Fruit fly (Drosophila melanogaster) whole organism, prepupa: ENCODE data around the gene Gmd.

Experiments used
- Blimp-1 ChIP-seq: fragments of 200-800 bp; sonication (Bioruptor generic); optimal IDR thresholded peaks from 3 replicates; lab custom pipeline; 2017; ENCODE audit warnings: missing biosample characterization, missing genetic modification characterization, mild to moderate bottlenecking, moderate library complexity, missing genetic modification reagents
- CG10669 ChIP-seq: fragments of 200-800 bp; sonication (Bioruptor generic); optimal IDR thresholded peaks from 3 replicates; lab custom pipeline; 2018; ENCODE audit warnings: missing biosample characterization, mild to moderate bottlenecking, missing genetic modification characterization, moderate library complexity
- CG11294 ChIP-seq: fragments of 200-800 bp; sonication (Bioruptor generic); IDR thresholded peaks from 2 replicates; pipeline ENCODE4 v1.3.6; 2022; ENCODE audit warnings: missing biosample characterization, missing genetic modification characterization
- CG16779 ChIP-seq: fragments of 200-800 bp; sonication (Bioruptor generic); optimal IDR thresholded peaks from 3 replicates; lab custom pipeline; 2017; ENCODE audit warnings: missing biosample characterization, mild to moderate bottlenecking, missing genetic modification characterization
- CG3032 ChIP-seq: fragments of 200-800 bp; optimal IDR thresholded peaks from 2 replicates; lab custom pipeline; 2019; ENCODE audit warnings: missing biosample characterization, mild to moderate bottlenecking, missing genetic modification characterization, moderate library complexity
- CG31627 ChIP-seq: fragments of 200-800 bp; sonication (Bioruptor generic); optimal IDR thresholded peaks from 3 replicates; lab custom pipeline; 2016; ENCODE audit warnings: missing biosample characterization, missing genetic modification characterization
- CG32006 ChIP-seq: fragments of 200-800 bp; sonication (Bioruptor generic); optimal IDR thresholded peaks from 3 replicates; lab custom pipeline; 2017; ENCODE audit warnings: missing biosample characterization, mild to moderate bottlenecking, missing genetic modification characterization
- CG34406 ChIP-seq: fragments of 200-800 bp; sonication (Bioruptor generic); optimal IDR thresholded peaks from 3 replicates; lab custom pipeline; 2016; ENCODE audit warnings: missing biosample characterization, missing genetic modification characterization
- CG4318 ChIP-seq: fragments of 200-800 bp; sonication (Bioruptor generic); optimal IDR thresholded peaks from 3 replicates; lab custom pipeline; 2017; ENCODE audit warnings: missing biosample characterization, mild to moderate bottlenecking, missing genetic modification characterization
- CG6163 ChIP-seq: fragments of 200-800 bp; sonication (Bioruptor generic); IDR thresholded peaks from 3 replicates; pipeline ENCODE4 v1.3.6; 2022; ENCODE audit warnings: missing biosample characterization, missing genetic modification characterization
- CG6276 ChIP-seq: fragments of 200-800 bp; sonication (Bioruptor generic); optimal IDR thresholded peaks from 2 replicates; lab custom pipeline; 2017; ENCODE audit warnings: missing biosample characterization, mild to moderate bottlenecking, missing genetic modification characterization
- CG6792 ChIP-seq: fragments of 200-800 bp; sonication (Bioruptor generic); optimal IDR thresholded peaks from 3 replicates; lab custom pipeline; 2016; ENCODE audit warnings: missing biosample characterization, missing genetic modification characterization
- CG6854 ChIP-seq: fragments of 200-800 bp; sonication (Bioruptor generic); optimal IDR thresholded peaks from 2 replicates; lab custom pipeline; 2017; ENCODE audit warnings: missing biosample characterization, mild to moderate bottlenecking, missing genetic modification characterization
- CG7368 ChIP-seq: fragments of 200-800 bp; sonication (Bioruptor generic); optimal IDR thresholded peaks from 3 replicates; lab custom pipeline; 2016; ENCODE audit warnings: missing biosample characterization, missing genetic modification characterization
- CG8119 ChIP-seq: fragments of 200-800 bp; sonication (Bioruptor generic); IDR thresholded peaks from 3 replicates; pipeline ENCODE4 v1.3.6; 2022; ENCODE audit warnings: missing biosample characterization, missing genetic modification characterization
- CG8319 ChIP-seq: fragments of 200-800 bp; sonication (Bioruptor generic); optimal IDR thresholded peaks from 3 replicates; lab custom pipeline; 2016; ENCODE audit warnings: missing biosample characterization, missing genetic modification characterization
- CG8632 ChIP-seq: fragments of 200-800 bp; sonication (Bioruptor generic); optimal IDR thresholded peaks from 3 replicates; lab custom pipeline; 2016; ENCODE audit warnings: missing biosample characterization, missing genetic modification characterization
- CG9139 ChIP-seq: fragments of 200-800 bp; sonication (Bioruptor generic); optimal IDR thresholded peaks from 3 replicates; lab custom pipeline; 2017; ENCODE audit warnings: missing biosample characterization, mild to moderate bottlenecking, missing genetic modification characterization
- Eip75B ChIP-seq: fragments of 200-800 bp; sonication (Bioruptor generic); optimal IDR thresholded peaks from 3 replicates; lab custom pipeline; 2016; ENCODE audit warnings: missing biosample characterization, missing genetic modification characterization
- Eip78C ChIP-seq: fragments of 200-800 bp; sonication (Bioruptor generic); peaks from one replicate; lab custom pipeline; 2016; ENCODE audit warnings: missing biosample characterization, missing genetic modification characterization
- Ets96B ChIP-seq: fragments of 200-800 bp; optimal IDR thresholded peaks from 2 replicates; lab custom pipeline; 2019; ENCODE audit warnings: missing biosample characterization, mild to moderate bottlenecking, missing genetic modification characterization, moderate library complexity
- Hr38 ChIP-seq: sonication (Bioruptor generic); optimal IDR thresholded peaks from 2 replicates; lab custom pipeline; 2016; ENCODE audit warnings: missing biosample characterization, missing genetic modification characterization
- Hr39 ChIP-seq: fragments of 200-800 bp; sonication (Bioruptor generic); optimal IDR thresholded peaks from 2 replicates; lab custom pipeline; 2016; ENCODE audit warnings: missing biosample characterization, missing genetic modification characterization
- Hr4 ChIP-seq: fragments of 200-800 bp; sonication (Bioruptor generic); optimal IDR thresholded peaks from 3 replicates; lab custom pipeline; 2016; ENCODE audit warnings: missing biosample characterization, missing genetic modification characterization
- Lpt ChIP-seq: fragments of 200-800 bp; sonication (Bioruptor generic); optimal IDR thresholded peaks from 3 replicates; lab custom pipeline; 2016; ENCODE audit warnings: missing biosample characterization, missing genetic modification characterization
- Met ChIP-seq: fragments of 200-800 bp; sonication (Bioruptor generic); optimal IDR thresholded peaks from 3 replicates; lab custom pipeline; 2016; ENCODE audit warnings: missing biosample characterization, missing genetic modification characterization
- Smox ChIP-seq: fragments of 200-800 bp; sonication (Bioruptor generic); optimal IDR thresholded peaks from 3 replicates; lab custom pipeline; 2016; ENCODE audit warnings: missing biosample characterization, missing genetic modification characterization
- Sox15 ChIP-seq: fragments of 200-800 bp; sonication (Bioruptor generic); optimal IDR thresholded peaks from 3 replicates; lab custom pipeline; 2016; ENCODE audit warnings: missing biosample characterization, missing genetic modification characterization
- achi ChIP-seq: fragments of 200-800 bp; sonication (Bioruptor generic); optimal IDR thresholded peaks from 3 replicates; lab custom pipeline; 2016; ENCODE audit warnings: missing biosample characterization, missing genetic modification characterization
- cyc ChIP-seq: fragments of 200-800 bp; sonication (Bioruptor generic); optimal IDR thresholded peaks from 3 replicates; lab custom pipeline; 2016; ENCODE audit warnings: missing biosample characterization, missing genetic modification characterization
- dsx ChIP-seq: fragments of 200-800 bp; optimal IDR thresholded peaks from 3 replicates; lab custom pipeline; 2019; ENCODE audit warnings: missing biosample characterization, mild to moderate bottlenecking, missing genetic modification characterization, moderate library complexity; ENCODE audit not compliant: poor library complexity, severe bottlenecking
- eg ChIP-seq: fragments of 200-800 bp; sonication (Bioruptor generic); IDR thresholded peaks from 3 replicates; pipeline ENCODE4 v1.3.6; 2022; ENCODE audit warnings: missing biosample characterization, missing genetic modification characterization
- fd85E ChIP-seq: fragments of 200-800 bp; sonication (Bioruptor generic); optimal IDR thresholded peaks from 3 replicates; lab custom pipeline; 2016; ENCODE audit warnings: missing biosample characterization, missing genetic modification characterization
- net ChIP-seq: fragments of 200-800 bp; sonication (Bioruptor generic); optimal IDR thresholded peaks from 3 replicates; lab custom pipeline; 2016; ENCODE audit warnings: missing biosample characterization, missing genetic modification characterization
- pdm3 ChIP-seq: fragments of 200-800 bp; sonication (Bioruptor generic); optimal IDR thresholded peaks from 3 replicates; lab custom pipeline; 2016; ENCODE audit warnings: missing biosample characterization, missing genetic modification characterization
- salr ChIP-seq, 2 experiments: fragments of 200-800 bp; sonication (Bioruptor generic); optimal IDR thresholded peaks; 3 replicates each; lab custom pipeline; 2016 to 2018; ENCODE audit warnings: missing biosample characterization in 2 of 2, missing genetic modification characterization in 2 of 2, mild to moderate bottlenecking in 1 of 2
- spab ChIP-seq: fragments of 200-800 bp; sonication (Bioruptor generic); optimal IDR thresholded peaks from 2 replicates; lab custom pipeline; 2017; ENCODE audit warnings: missing biosample characterization, mild to moderate bottlenecking, missing genetic modification characterization, missing genetic modification reagents
- topi ChIP-seq: fragments of 200-800 bp; sonication (Bioruptor generic); optimal IDR thresholded peaks from 3 replicates; lab custom pipeline; 2016; ENCODE audit warnings: missing biosample characterization, missing genetic modification characterization
- vri ChIP-seq: fragments of 200-800 bp; sonication (Bioruptor generic); optimal IDR thresholded peaks from 3 replicates; lab custom pipeline; 2016; ENCODE audit warnings: missing biosample characterization, mild to moderate bottlenecking, missing genetic modification characterization

Gene Gmd

DNA sequence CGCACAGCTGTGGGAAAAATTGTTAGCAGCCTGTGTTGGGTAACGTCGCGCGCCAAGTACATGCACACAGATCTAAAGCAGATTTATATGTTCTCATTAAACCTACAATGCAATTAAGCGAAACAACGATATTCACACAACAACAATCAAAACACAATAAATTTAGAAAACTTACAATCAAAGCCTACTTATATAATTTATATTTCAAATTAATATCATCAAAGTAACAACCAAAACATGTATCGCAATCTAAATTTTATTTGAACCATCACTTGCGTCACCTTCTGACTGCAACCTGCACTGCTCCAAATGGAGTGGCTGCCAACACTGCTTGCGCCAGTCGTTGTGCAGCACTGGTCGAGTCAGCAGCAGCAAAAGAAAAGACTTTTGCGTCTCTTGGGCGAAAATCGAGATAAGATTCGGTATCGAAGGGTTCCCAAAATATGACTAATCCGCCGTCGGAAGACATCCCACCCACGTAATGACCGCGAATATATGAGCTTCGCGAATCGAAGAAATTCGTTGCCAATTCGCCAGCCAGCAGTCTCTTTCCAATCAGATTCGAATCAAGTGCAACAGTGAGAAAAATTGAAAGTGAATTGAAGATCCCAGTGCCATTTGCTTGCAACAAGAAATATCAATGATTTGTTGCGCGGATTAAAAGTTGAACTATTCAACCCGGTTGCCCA is 4.6 kb upstream of the Gmd start, which contains the start of the genes CG8892 and CG34126 (continued):
- TF ChIP-seq dsx (GFP tag; lab: Kevin White, UChicago) (peak; percentile 89), vri (peak; percentile 95), CG16779 (peak; percentile 82), CG8632 (GFP tag; lab: Kevin White, UChicago) (peak; percentile 95), Sox15 (GFP tag; lab: Kevin White, UChicago) (peak; percentile 98), cyc (GFP tag; lab: Kevin White, UChicago) (peak; percentile 98), Hr38 (GFP tag; lab: Kevin White, UChicago) (no peak), Met (GFP tag; lab: Kevin White, UChicago) (peak; percentile 95), Smox (peak; percentile 96), CG6276 (GFP tag; lab: Kevin White, UChicago) (peak; percentile 81), eg (GFP tag; lab: Robert Waterston, UW) (peak; percentile 89), CG3032 (tag; lab: Kevin White, UChicago) (peak; percentile 98), CG6792 (GFP tag; lab: Kevin White, UChicago) (peak; percentile 95), salr (GFP tag; optimal IDR thresholded peaks at IDR 0.05; lab: Kevin White, UChicago) (peak; percentile 91 to 96), Blimp-1 (peak; percentile 92), CG10669 (GFP tag; lab: Kevin White, UChicago) (peak; percentile 95), Lpt (peak; percentile 90), CG6854 (GFP tag; lab: Kevin White, UChicago) (peak; percentile 88), CG32006 (GFP tag; lab: Kevin White, UChicago) (peak; percentile 97), pdm3 (peak; percentile 98), CG7368 (GFP tag; lab: Kevin White, UChicago) (peak; percentile 92), CG31627 (GFP tag; lab: Kevin White, UChicago) (peak; percentile 99), Ets96B (tag; lab: Kevin White, UChicago) (peak; percentile 92), CG8119 (GFP tag; lab: Robert Waterston, UW) (peak; percentile 88), CG4318 (peak; percentile 96), Eip75B (GFP tag; lab: Kevin White, UChicago) (peak; percentile 96), CG34406 (GFP tag; lab: Kevin White, UChicago) (peak; percentile 94), net (GFP tag; lab: Kevin White, UChicago) (peak; percentile 94), CG11294 (GFP tag; lab: Robert Waterston, UW) (peak; percentile 88), Hr39 (GFP tag; lab: Kevin White, UChicago) (peak; percentile 98), spab (peak; percentile 91)

DNA sequence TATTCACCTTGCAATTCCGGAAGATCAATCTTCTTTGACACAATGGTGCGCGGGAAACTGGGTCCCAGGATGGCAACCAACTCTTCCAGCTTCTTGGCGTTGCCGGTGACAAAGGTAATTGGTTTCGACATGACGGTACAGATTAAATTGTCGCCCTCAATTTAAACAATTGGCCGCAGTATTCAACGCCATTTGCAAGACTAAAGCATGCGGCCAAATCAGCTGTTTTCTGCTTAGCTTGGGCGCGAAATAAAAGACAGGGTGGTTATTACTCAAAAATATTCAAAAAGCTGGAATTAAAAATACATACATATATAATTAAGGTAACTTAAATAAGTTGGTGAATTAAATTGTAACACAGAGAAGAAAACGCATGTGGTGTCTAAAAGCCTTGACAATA is 2.3 kb upstream of the Gmd start, which contains the start of gene CG8891:
Gene CG8891 (minus strand): TSS at position 242 of the 400 bp plus-strand sequence.
- TF ChIP-seq CG9139 (GFP tag; lab: Kevin White, UChicago): no peak
- TF ChIP-seq fd85E (GFP tag; lab: Kevin White, UChicago): no peak
- TF ChIP-seq Met (GFP tag; lab: Kevin White, UChicago): no peak
- no peak for TF ChIP-seq CG10669 (GFP tag; lab: Kevin White, UChicago)
- no peak for TF ChIP-seq CG11294 (GFP tag; lab: Robert Waterston, UW)
- no peak for TF ChIP-seq Ets96B (tag; lab: Kevin White, UChicago)
- TF ChIP-seq dsx (GFP tag; lab: Kevin White, UChicago): no peak
- TF ChIP-seq Hr39 (GFP tag; lab: Kevin White, UChicago): no peak
- TF ChIP-seq Hr4 (GFP tag; lab: Kevin White, UChicago): no peak
- no peak for TF ChIP-seq achi (GFP tag; lab: Kevin White, UChicago)
- TF ChIP-seq Sox15 (GFP tag; lab: Kevin White, UChicago): no peak
- no peak for TF ChIP-seq CG6163
- TF ChIP-seq CG8119 (GFP tag; lab: Robert Waterston, UW): no peak
- TF ChIP-seq topi (GFP tag; lab: Kevin White, UChicago): no peak
- no peak for TF ChIP-seq cyc (GFP tag; lab: Kevin White, UChicago)
- no peak for TF ChIP-seq salr (GFP tag; optimal IDR thresholded peaks at IDR 0.05; lab: Kevin White, UChicago)
- no peak for TF ChIP-seq CG8319 (GFP tag; lab: Kevin White, UChicago)
- no peak for TF ChIP-seq Eip78C (GFP tag; lab: Kevin White, UChicago)
- no peak for TF ChIP-seq Hr38 (GFP tag; lab: Kevin White, UChicago)
- TF ChIP-seq CG6792 (GFP tag; lab: Kevin White, UChicago): no peak
